Worm (Caenorhabditis elegans): ENCODE data around the gene dnj-26.
A peak's percentile ranks its signal among the peaks of the same experiment; 100 is the strongest.

Gene dnj-26

DNA sequence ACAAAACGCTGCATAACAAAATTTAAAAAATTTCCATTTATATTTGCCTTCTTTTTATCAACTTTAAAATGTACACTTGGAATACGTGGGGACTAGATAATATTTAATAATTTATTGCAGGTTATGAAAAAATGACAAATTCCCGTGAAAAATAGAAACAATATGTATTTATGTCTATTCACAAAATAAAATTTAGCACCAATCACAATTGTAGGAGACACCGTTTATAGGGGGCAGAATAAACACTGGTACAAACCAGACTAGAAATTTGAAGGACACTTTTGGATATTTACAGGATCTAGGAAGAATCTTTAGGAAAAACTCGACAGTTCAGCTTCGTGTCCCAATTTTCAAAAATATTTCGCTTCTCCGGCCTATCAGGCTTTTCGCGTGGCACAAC lies 17.9 kb upstream of the dnj-26 start, which contains the start of gene C42C1.3:
TSS of gene C42C1.3 (minus strand) at position 101 of the 400 bp plus-strand sequence.
- TF ChIP-seq nhr-85 (tag): peak; percentile 42
- no peak for TF ChIP-seq ceh-90 (tag; optimal IDR thresholded peaks at IDR 0.05)

- peak; percentile 62 for TF ChIP-seq F16B12.6 (tag; optimal IDR thresholded peaks at IDR 0.05)
- TF ChIP-seq ceh-82 (tag; optimal IDR thresholded peaks at IDR 0.05): peak in 2 of 3 experiments; percentile 27 to 84
- TF ChIP-seq lin-35 (GFP tag; optimal IDR thresholded peaks at IDR 0.05): peak; percentile 70 to 81
- peak; percentile 73 for TF ChIP-seq snu-23 (GFP tag; optimal IDR thresholded peaks at IDR 0.05)
- TF ChIP-seq nhr-20 (tag; optimal IDR thresholded peaks at IDR 0.05): peak; percentile 52
- no peak for TF ChIP-seq ztf-11 (tag; optimal IDR thresholded peaks at IDR 0.05)
- TF ChIP-seq fkh-8 (tag; optimal IDR thresholded peaks at IDR 0.05): peak; percentile 54
- TF ChIP-seq nhr-19 (GFP tag; conservative IDR thresholded peaks at IDR 0.05): peak; percentile 20
- peak; percentile 70 for TF ChIP-seq blmp-1 (tag; optimal IDR thresholded peaks at IDR 0.05)
- TF ChIP-seq lin-15B (tag; optimal IDR thresholded peaks at IDR 0.05): peak; percentile 62
- peak; percentile 63 for TF ChIP-seq nhr-71 (tag; optimal IDR thresholded peaks at IDR 0.05)
- TF ChIP-seq skn-1 (tag; optimal IDR thresholded peaks at IDR 0.05): peak; percentile 47
- TF ChIP-seq lsy-2 (tag; optimal IDR thresholded peaks at IDR 0.05): peak; percentile 96 to 98
- peak in 1 of 2 experiments; percentile 59 for TF ChIP-seq mdl-1 (tag; optimal IDR thresholded peaks at IDR 0.05)
- TF ChIP-seq C16A3.4 (tag; optimal IDR thresholded peaks at IDR 0.05): peak; percentile 75
- no peak for TF ChIP-seq pag-3 (tag; optimal IDR thresholded peaks at IDR 0.05; ENCODE audit: borderline replicate concordance, insufficient read depth)
- peak; percentile 19 for TF ChIP-seq unc-86 (tag; optimal IDR thresholded peaks at IDR 0.05)
- no peak for TF ChIP-seq unc-130 (tag; optimal IDR thresholded peaks at IDR 0.05)
- peak; percentile 56 to 79 (median 66) for TF ChIP-seq dpl-1 (GFP tag; optimal IDR thresholded peaks at IDR 0.05)
- no peak for TF ChIP-seq unc-30 (tag; optimal IDR thresholded peaks at IDR 0.05)
- peak; percentile 73 for TF ChIP-seq mep-1 (tag; optimal IDR thresholded peaks at IDR 0.05)
- peak; percentile 29 for TF ChIP-seq nhr-77 (tag; optimal IDR thresholded peaks at IDR 0.05)
- TF ChIP-seq pqm-1 (tag; optimal IDR thresholded peaks at IDR 0.05): no peak
- no peak for TF ChIP-seq grh-1 (GFP tag; IDR thresholded peaks at IDR 0.05)
- peak; percentile 33 for TF ChIP-seq dsc-1 (tag; optimal IDR thresholded peaks at IDR 0.05)
- peak; percentile 38 for TF ChIP-seq lin-13 (GFP tag; optimal IDR thresholded peaks at IDR 0.05)
- peak; percentile 62 for TF ChIP-seq nhr-47 (tag; optimal IDR thresholded peaks at IDR 0.05)
- peak; percentile 65 for TF ChIP-seq xbp-1 (tag; optimal IDR thresholded peaks at IDR 0.05)
- TF ChIP-seq fos-1 (tag; optimal IDR thresholded peaks at IDR 0.05): peak; percentile 9
- no peak for TF ChIP-seq irx-1 (tag; optimal IDR thresholded peaks at IDR 0.05)
- no peak for TF ChIP-seq jun-1 (tag; optimal IDR thresholded peaks at IDR 0.05)
- TF ChIP-seq isw-1 (GFP tag; IDR thresholded peaks at IDR 0.05): peak; percentile 38
- TF ChIP-seq lin-14 (GFP tag; optimal IDR thresholded peaks at IDR 0.05): peak; percentile 71
- peak; percentile 49 for TF ChIP-seq tbx-2 (tag; optimal IDR thresholded peaks at IDR 0.05)
- peak; percentile 55 for TF ChIP-seq rnt-1 (tag; optimal IDR thresholded peaks at IDR 0.05)
- TF ChIP-seq swsn-7 (tag; optimal IDR thresholded peaks at IDR 0.05): peak; percentile 43
- TF ChIP-seq efl-1 (optimal IDR thresholded peaks at IDR 0.05): peak; percentile 73 to 86
- TF ChIP-seq efl-1 (GFP tag; optimal IDR thresholded peaks at IDR 0.05 in 1 of 2): peak; percentile 69 to 87
- no peak for TF ChIP-seq vab-15 (tag; optimal IDR thresholded peaks at IDR 0.05)
- TF ChIP-seq efl-3 (GFP tag; optimal IDR thresholded peaks at IDR 0.05): no peak
Measured at ce11 chrIV:12268272-12269045, 16.0 kb upstream of the dnj-26 start, which contains the start of the genes ppm-1.H and rpl-34. Gene ppm-1.H, minus strand, starts transcription at chrIV:12268322. Gene rpl-34, plus strand, starts transcription at chrIV:12268995.
